Fruit fly (Drosophila melanogaster) whole organism, prepupa: ENCODE measurements around the gene CG34428.

Source experiments
- CG10631 ChIP-seq: fragments of 200-800 bp; sonication (Bioruptor generic); optimal IDR thresholded peaks from 2 replicates; lab custom pipeline; 2016; ENCODE audit warnings: missing biosample characterization, missing genetic modification characterization
- CG32006 ChIP-seq: fragments of 200-800 bp; sonication (Bioruptor generic); optimal IDR thresholded peaks from 3 replicates; lab custom pipeline; 2017; ENCODE audit warnings: missing biosample characterization, mild to moderate bottlenecking, missing genetic modification characterization
- CG4318 ChIP-seq: fragments of 200-800 bp; sonication (Bioruptor generic); optimal IDR thresholded peaks from 3 replicates; lab custom pipeline; 2017; ENCODE audit warnings: missing biosample characterization, mild to moderate bottlenecking, missing genetic modification characterization
- CG9139 ChIP-seq: fragments of 200-800 bp; sonication (Bioruptor generic); optimal IDR thresholded peaks from 3 replicates; lab custom pipeline; 2017; ENCODE audit warnings: missing biosample characterization, mild to moderate bottlenecking, missing genetic modification characterization
- Eip75B ChIP-seq: fragments of 200-800 bp; sonication (Bioruptor generic); optimal IDR thresholded peaks from 3 replicates; lab custom pipeline; 2016; ENCODE audit warnings: missing biosample characterization, missing genetic modification characterization
- Gug ChIP-seq: fragments of 200-800 bp; sonication (Bioruptor generic); IDR thresholded peaks from 2 replicates; pipeline ENCODE4 v1.3.6; 2022; ENCODE audit warnings: missing biosample characterization, missing genetic modification characterization

DNA sequence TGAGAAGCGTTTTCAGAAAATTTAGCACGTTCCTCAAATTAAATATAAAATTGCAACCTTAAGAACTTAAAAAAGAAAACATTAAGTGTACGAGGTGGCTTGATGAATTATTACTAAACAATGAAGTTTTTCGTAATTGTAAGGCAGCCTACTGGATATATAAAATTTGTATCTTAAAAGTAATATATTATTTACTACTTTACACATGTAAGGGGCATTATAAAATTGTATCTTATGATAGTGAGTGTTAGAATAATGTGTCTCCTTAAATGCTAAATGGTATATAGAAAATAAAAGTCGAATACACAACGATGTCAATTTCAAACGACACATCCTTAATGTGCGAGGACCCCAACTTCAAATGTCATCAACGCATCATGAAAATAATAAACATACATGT is 28.3 kb downstream of the CG34428 start, which contains the start of gene CG11251:
- no peak for TF ChIP-seq CG32006 (GFP tag; lab: Kevin White, UChicago)
- no peak for TF ChIP-seq CG9139
- TF ChIP-seq Gug (GFP tag; lab: Robert Waterston, UW): no peak
- TF ChIP-seq CG10631 (GFP tag; lab: Kevin White, UChicago): no peak
- TF ChIP-seq CG4318 (GFP tag; lab: Kevin White, UChicago): no peak
- TF ChIP-seq Eip75B (GFP tag; lab: Kevin White, UChicago): no peak
